Fruit fly (Drosophila melanogaster): ENCODE measurements around the gene CG8927.
A peak's percentile ranks its signal among the peaks of the same experiment; 100 is the strongest.

CG8927 gene

DNA sequence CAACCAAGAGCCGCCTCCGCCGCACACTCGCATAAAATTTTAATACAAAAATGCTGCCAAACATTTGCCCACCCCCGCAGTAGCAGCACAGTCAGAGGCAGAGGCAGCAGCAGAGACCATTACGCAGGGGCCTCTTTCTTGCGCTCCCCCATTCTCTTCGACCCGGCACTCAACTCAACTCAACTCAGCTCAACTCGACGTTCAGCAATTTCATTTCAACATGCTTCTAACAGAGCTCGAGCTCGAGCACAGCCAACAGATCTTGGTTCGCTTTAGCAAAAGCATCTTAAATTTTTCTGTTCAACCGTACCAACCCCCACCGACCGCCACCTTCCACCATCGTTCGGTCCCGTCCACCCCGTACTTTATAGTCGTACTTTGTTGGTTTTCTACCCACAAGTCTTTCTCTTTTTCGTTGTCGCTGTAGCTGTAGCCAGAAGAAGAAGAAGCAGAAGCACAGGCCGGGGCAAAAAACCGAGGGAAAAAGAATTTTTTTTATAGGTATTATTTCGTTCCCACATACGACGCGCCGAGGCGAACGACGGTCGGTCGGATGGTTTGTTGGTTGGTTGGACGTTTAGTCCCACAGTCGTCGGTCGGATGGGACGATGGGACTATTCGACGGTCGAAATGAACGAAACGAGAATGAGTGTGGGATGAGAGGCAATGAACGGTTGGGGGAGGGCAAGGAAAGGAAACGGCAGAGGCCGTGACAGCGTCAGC, 54.6 kb downstream of the CG8927 start (continued):
- TF ChIP-seq CG13296 (GFP tag; optimal IDR thresholded peaks at IDR 0.05) (no peak), gt (GFP tag; IDR thresholded peaks at IDR 0.05) (no peak), Rx (GFP tag; IDR thresholded peaks at IDR 0.05) (no peak), hth (optimal IDR thresholded peaks at IDR 0.05) (no peak), stwl (tag; optimal IDR thresholded peaks at IDR 0.05) (no peak), CG14860 (GFP tag; IDR thresholded peaks at IDR 0.05; ENCODE audit: partially characterized antibody) (no peak), CG31224 (GFP tag; IDR thresholded peaks at IDR 0.05) (no peak), CG12744 (GFP tag; optimal IDR thresholded peaks at IDR 0.05) (no peak), CG34422 (GFP tag; IDR thresholded peaks at IDR 0.05) (no peak), CG11093 (GFP tag; IDR thresholded peaks at IDR 0.05) (no peak), Atf-2 (GFP tag; optimal IDR thresholded peaks at IDR 0.05) (no peak), CG9797 (GFP tag; optimal IDR thresholded peaks at IDR 0.05) (no peak), bbx (GFP tag; IDR thresholded peaks at IDR 0.05; ENCODE audit: partially characterized antibody) (no peak), CG30403 (GFP tag; optimal IDR thresholded peaks at IDR 0.05) (no peak), CG5953 (GFP tag; IDR thresholded peaks at IDR 0.05) (no peak), Poxn (GFP tag; IDR thresholded peaks at IDR 0.05) (no peak), cg (GFP tag; optimal IDR thresholded peaks at IDR 0.05) (peak; percentile 64), bowl (GFP tag; IDR thresholded peaks at IDR 0.05) (no peak), Gsc (GFP tag; IDR thresholded peaks at IDR 0.05) (no peak), Opbp (GFP tag; IDR thresholded peaks at IDR 0.05; ENCODE audit: partially characterized antibody) (no peak), CG6854 (GFP tag; optimal IDR thresholded peaks at IDR 0.05) (no peak), CG12219 (GFP tag; optimal IDR thresholded peaks at IDR 0.05) (no peak), h (optimal IDR thresholded peaks at IDR 0.05) (no peak), CG10366 (GFP tag; IDR thresholded peaks at IDR 0.05) (no peak), Med (GFP tag) (peak; percentile 93), CG7963 (GFP tag; IDR thresholded peaks at IDR 0.05; ENCODE audit: partially characterized antibody) (no peak), zen (tag; optimal IDR thresholded peaks at IDR 0.05) (no peak), kni (GFP tag; optimal IDR thresholded peaks at IDR 0.05) (peak; percentile 94), CHES-1-like (GFP tag; optimal IDR thresholded peaks at IDR 0.05) (no peak), CG17359 (tag; optimal IDR thresholded peaks at IDR 0.05) (no peak), Eip74EF (GFP tag; optimal IDR thresholded peaks at IDR 0.05) (no peak), CG13775 (GFP tag; optimal IDR thresholded peaks at IDR 0.05) (no peak), CG5245 (GFP tag; optimal IDR thresholded peaks at IDR 0.05) (no peak), CG18262 (tag; optimal IDR thresholded peaks at IDR 0.05) (no peak), CG8281 (tag; optimal IDR thresholded peaks at IDR 0.05) (no peak), CG30431 (GFP tag; optimal IDR thresholded peaks at IDR 0.05) (no peak), YL-1 (GFP tag; optimal IDR thresholded peaks at IDR 0.05) (no peak), CG10431 (GFP tag; optimal IDR thresholded peaks at IDR 0.05) (no peak), HLHmδ (GFP tag; optimal IDR thresholded peaks at IDR 0.05) (peak; percentile 4), CG4820 (GFP tag; optimal IDR thresholded peaks at IDR 0.05) (no peak), CG10654 (GFP tag; optimal IDR thresholded peaks at IDR 0.05) (no peak), ttk (GFP tag; IDR thresholded peaks at IDR 0.05) (no peak), gcm2 (GFP tag; optimal IDR thresholded peaks at IDR 0.05) (no peak), sob (GFP tag; IDR thresholded peaks at IDR 0.05) (no peak), CG4854 (GFP tag; optimal IDR thresholded peaks at IDR 0.05) (no peak), CG15696 (tag; optimal IDR thresholded peaks at IDR 0.05) (no peak), bcd (GFP tag; optimal IDR thresholded peaks at IDR 0.05) (no peak), Usf (GFP tag; optimal IDR thresholded peaks at IDR 0.05) (no peak), CG2129 (GFP tag; IDR thresholded peaks at IDR 0.05; ENCODE audit: partially characterized antibody) (no peak), ind (GFP tag; optimal IDR thresholded peaks at IDR 0.05) (no peak), CG14050 (GFP tag; IDR thresholded peaks at IDR 0.05) (no peak)
